Worm (Caenorhabditis elegans): ENCODE data around the gene sul-2.

- TF ChIP-seq ztf-29 (GFP tag; IDR thresholded peaks at IDR 0.05) (no peak), klf-2 (GFP tag; conservative IDR thresholded peaks at IDR 0.05) (no peak), flt-1 (GFP tag; IDR thresholded peaks at IDR 0.05) (no peak), tab-1 (GFP tag; IDR thresholded peaks at IDR 0.05) (no peak), ref-1 (GFP tag; conservative IDR thresholded peaks at IDR 0.05) (no peak), med-1 (GFP tag; optimal IDR thresholded peaks at IDR 0.05; ENCODE audit: insufficient read depth) (no peak), T22C8.4 (GFP tag; IDR thresholded peaks at IDR 0.05) (no peak), cog-1 (tag; optimal IDR thresholded peaks at IDR 0.05) (no peak), ztf-23 (GFP tag; IDR thresholded peaks at IDR 0.05) (no peak)
These were observed 24.6 kb upstream of the sul-2 start, which contains the start of gene D1014.4 for ce11 chrV:8132926-8133325.

Measured in whole organism, midembryonic.